Worm (Caenorhabditis elegans): Measurements from ENCODE around the gene rbm-7.

Gene rbm-7

ce11 chrIII:12885153-12885552 is 46.5 kb downstream of the rbm-7 start:
- no peak for TF ChIP-seq ceh-24 (tag; optimal IDR thresholded peaks at IDR 0.05)
- TF ChIP-seq tbx-7 (tag; optimal IDR thresholded peaks at IDR 0.05), result no peak
- no peak for TF ChIP-seq syd-9 (tag; optimal IDR thresholded peaks at IDR 0.05)
- no peak for TF ChIP-seq ceh-31 (tag; optimal IDR thresholded peaks at IDR 0.05)
- no peak for TF ChIP-seq ztf-16 (tag; optimal IDR thresholded peaks at IDR 0.05)
- no peak for TF ChIP-seq gmeb-2 (tag; optimal IDR thresholded peaks at IDR 0.05)
- no peak for TF ChIP-seq ceh-48 (tag; optimal IDR thresholded peaks at IDR 0.05)
- no peak for TF ChIP-seq rnt-1 (tag; optimal IDR thresholded peaks at IDR 0.05)
- TF ChIP-seq che-1 (tag; optimal IDR thresholded peaks at IDR 0.05), result no peak
- TF ChIP-seq ets-4 (tag; optimal IDR thresholded peaks at IDR 0.05), result no peak

- no peak for TF ChIP-seq pag-3 (tag; optimal IDR thresholded peaks at IDR 0.05; ENCODE audit: borderline replicate concordance)
- TF ChIP-seq hlh-8 (tag; optimal IDR thresholded peaks at IDR 0.05), result no peak
- no peak for TF ChIP-seq nhr-11 (tag; optimal IDR thresholded peaks at IDR 0.05)
- no peak for TF ChIP-seq K02D7.2 (tag; optimal IDR thresholded peaks at IDR 0.05)
- no peak for TF ChIP-seq nhr-232 (tag; optimal IDR thresholded peaks at IDR 0.05)
- no peak for TF ChIP-seq unc-55 (GFP tag; optimal IDR thresholded peaks at IDR 0.05)
- TF ChIP-seq fax-1 (tag; optimal IDR thresholded peaks at IDR 0.05), result no peak
- TF ChIP-seq elt-4 (tag; optimal IDR thresholded peaks at IDR 0.05), result no peak
- TF ChIP-seq ceh-9 (tag; optimal IDR thresholded peaks at IDR 0.05), result no peak
- no peak for TF ChIP-seq Y22D7AL.16 (tag; optimal IDR thresholded peaks at IDR 0.05)
- no peak for TF ChIP-seq zip-5 (tag; optimal IDR thresholded peaks at IDR 0.05)
- no peak for TF ChIP-seq ceh-45 (GFP tag; IDR thresholded peaks at IDR 0.05)
- no peak for TF ChIP-seq lim-6 (tag; optimal IDR thresholded peaks at IDR 0.05)
- TF ChIP-seq pha-2 (tag; optimal IDR thresholded peaks at IDR 0.05), result no peak
- no peak for TF ChIP-seq pros-1 (tag; optimal IDR thresholded peaks at IDR 0.05)
- no peak for TF ChIP-seq hlh-6 (tag; optimal IDR thresholded peaks at IDR 0.05)
Observed at ce11 chrIII:12880704-12881103, 51.0 kb downstream of the rbm-7 start.
